Worm (Caenorhabditis elegans): ENCODE data around the gene try-10.

try-10 gene

ce11 chrV:13046125-13047123, 33.4 kb upstream of the try-10 start:
- TF ChIP-seq T26A8.4 (GFP tag; IDR thresholded peaks at IDR 0.05) (0 out of 2 replicates have a peak, but pooled peaks have one; percentile 7), ceh-44 (GFP tag; IDR thresholded peaks at IDR 0.05) (no peak), lsy-2 (tag; optimal IDR thresholded peaks at IDR 0.05) (peak in 1 of 2 experiments; percentile 20), daf-16 (GFP tag; optimal IDR thresholded peaks at IDR 0.05) (peak in 1 of 2 experiments; percentile 35), daf-16 (tag; optimal IDR thresholded peaks at IDR 0.05) (peak; percentile 64), nhr-28 (tag; optimal IDR thresholded peaks at IDR 0.05) (peak; percentile 50), ctbp-1 (GFP tag; IDR thresholded peaks at IDR 0.05) (0 out of 2 replicates have a peak, but pooled peaks have one; percentile 8), Y5F2A.4 (GFP tag; optimal IDR thresholded peaks at IDR 0.05) (no peak), nhr-48 (tag; optimal IDR thresholded peaks at IDR 0.05) (peak; percentile 25), dmd-9 (GFP tag; IDR thresholded peaks at IDR 0.05) (peak; percentile 34; the same call in 1 of the 2 replicates), madf-9 (GFP tag; conservative IDR thresholded peaks at IDR 0.05) (no peak; the same call in 1 of the 2 replicates), dmd-6 (GFP tag; IDR thresholded peaks at IDR 0.05) (peak; percentile 83), lin-38 (GFP tag; IDR thresholded peaks at IDR 0.05) (peak; percentile 6; the same call in 1 of the 2 replicates), hlh-30 (tag; optimal IDR thresholded peaks at IDR 0.05; ENCODE audit: insufficient read depth) (peak; percentile 6), php-3 (GFP tag; IDR thresholded peaks at IDR 0.05) (0 out of 2 replicates have a peak, but pooled peaks have one; percentile 15), unc-62 (GFP tag; optimal IDR thresholded peaks at IDR 0.05 in 1 of 2) (peak in 1 of 2 experiments; percentile 62), unc-62 (tag; optimal IDR thresholded peaks at IDR 0.05) (no peak), mxl-2 (GFP tag; conservative IDR thresholded peaks at IDR 0.05) (no peak), ama-1 (optimal IDR thresholded peaks at IDR 0.05) (no peak), tra-1 (GFP tag; IDR thresholded peaks at IDR 0.05) (peak; percentile 45; the same call in 1 of the 2 replicates), pqm-1 (tag; optimal IDR thresholded peaks at IDR 0.05) (peak; percentile 59), nhr-77 (tag; optimal IDR thresholded peaks at IDR 0.05) (peak; percentile 11), arid-1 (GFP tag; conservative IDR thresholded peaks at IDR 0.05) (no peak), hlh-11 (tag; optimal IDR thresholded peaks at IDR 0.05) (peak; percentile 63), lim-7 (GFP tag; IDR thresholded peaks at IDR 0.05) (no peak), daf-12 (tag; optimal IDR thresholded peaks at IDR 0.05) (no peak), dve-1 (tag; optimal IDR thresholded peaks at IDR 0.05; ENCODE audit: insufficient read depth) (peak; percentile 62), mes-2 (tag; optimal IDR thresholded peaks at IDR 0.05; ENCODE audit: poor library complexity, severe bottlenecking) (peak; percentile 16), aha-1 (tag) (peak; percentile 72), mep-1 (tag; optimal IDR thresholded peaks at IDR 0.05) (peak; percentile 50)

DNA sequence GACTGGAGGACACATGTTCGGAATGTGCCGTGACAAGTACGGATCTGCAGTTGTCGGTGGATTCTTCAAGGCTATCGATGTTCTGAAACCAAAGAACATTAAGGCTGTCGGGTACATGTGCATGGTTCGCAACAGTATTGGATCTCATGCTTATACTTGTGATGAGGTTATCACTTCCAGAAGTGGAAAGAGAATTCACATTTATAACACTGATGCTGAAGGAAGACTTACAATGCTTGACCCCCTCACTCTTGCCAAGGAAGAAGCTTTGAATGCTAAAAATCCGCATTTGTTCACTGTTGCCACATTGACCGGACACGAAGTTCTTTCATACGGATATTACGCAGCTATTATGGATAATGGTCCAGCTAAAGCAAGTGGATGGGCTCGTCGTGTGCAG, 32.0 kb upstream of the try-10 start:
- TF ChIP-seq aha-1 (tag) = peak; percentile 96
- no peak for TF ChIP-seq fos-1 (tag; optimal IDR thresholded peaks at IDR 0.05)
- 0 out of 2 replicates have a peak, but pooled peaks have one; percentile 12 for TF ChIP-seq dmd-9 (GFP tag; IDR thresholded peaks at IDR 0.05)

DNA sequence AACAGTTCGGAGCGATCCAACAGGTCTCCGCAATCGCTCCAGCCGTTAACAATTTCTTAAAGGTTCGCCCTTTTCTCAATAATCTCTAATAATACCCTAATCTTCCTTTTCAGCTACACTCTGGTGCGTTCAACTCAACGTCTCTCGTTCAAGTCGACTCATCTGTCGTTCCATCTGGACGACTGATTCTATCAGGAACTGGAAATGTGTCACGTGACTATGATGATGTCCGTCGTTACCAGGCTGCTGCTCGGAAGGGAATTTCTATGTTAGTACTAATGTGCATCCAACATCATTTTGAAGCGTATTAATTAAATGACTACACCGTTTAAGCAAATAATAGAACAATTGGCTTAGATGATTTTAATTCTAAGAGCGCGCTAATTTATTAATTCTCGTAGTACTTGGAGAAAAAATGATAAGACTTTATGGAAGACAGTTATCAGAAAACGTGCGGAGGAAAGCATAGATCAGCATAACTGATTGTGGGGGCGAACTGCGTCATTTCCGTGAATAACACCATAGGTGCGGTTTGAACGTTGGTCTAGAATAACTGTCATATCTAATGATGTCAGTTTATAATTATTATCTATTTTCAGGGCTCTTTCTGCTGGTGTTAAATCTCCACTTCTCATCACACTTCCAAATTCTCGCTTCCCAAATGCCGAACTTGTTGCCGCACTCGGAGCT, 30.9 kb upstream of the try-10 start:
- peak; percentile 17 for TF ChIP-seq pqm-1 (tag; optimal IDR thresholded peaks at IDR 0.05)
- TF ChIP-seq cey-2 (tag; optimal IDR thresholded peaks at IDR 0.05; ENCODE audit: borderline replicate concordance, insufficient read depth) = no peak
- TF ChIP-seq hlh-11 (tag; optimal IDR thresholded peaks at IDR 0.05) = peak; percentile 4
- peak; percentile 26 for TF ChIP-seq dve-1 (tag; optimal IDR thresholded peaks at IDR 0.05; ENCODE audit: insufficient read depth)
- 0 out of 2 replicates have a peak, but pooled peaks have one; percentile 13 for TF ChIP-seq D1046.2 (GFP tag; IDR thresholded peaks at IDR 0.05)
- TF ChIP-seq lin-38 (GFP tag; IDR thresholded peaks at IDR 0.05) = peak; percentile 25; the same call in 1 of the 2 replicates
- peak; percentile 50 for TF ChIP-seq nhr-28 (tag; optimal IDR thresholded peaks at IDR 0.05)
- TF ChIP-seq daf-19 (GFP tag; conservative IDR thresholded peaks at IDR 0.05) = no peak
